Fruit fly (Drosophila melanogaster) whole organism, embryonic: ENCODE measurements around the gene CG13720.

Experiments
- CG10267 ChIP-seq: fragments of 200-800 bp; sonication (Bioruptor generic); optimal IDR thresholded peaks from 2 replicates; lab custom pipeline; 2018; ENCODE audit warnings: missing biosample characterization, mild to moderate bottlenecking, missing genetic modification characterization, moderate library complexity
- CG10274 ChIP-seq: fragments of 200-800 bp; sonication (Bioruptor generic); optimal IDR thresholded peaks from 3 replicates; lab custom pipeline; 2017; ENCODE audit warnings: missing biosample characterization, mild to moderate bottlenecking, missing genetic modification characterization
- CG10543 ChIP-seq: fragments of 200-800 bp; sonication (Bioruptor generic); optimal IDR thresholded peaks from 3 replicates; lab custom pipeline; 2017; ENCODE audit warnings: missing biosample characterization, mild to moderate bottlenecking, missing genetic modification characterization, moderate library complexity
- CG10565 ChIP-seq: fragments of 200-800 bp; sonication (Bioruptor generic); optimal IDR thresholded peaks from 3 replicates; lab custom pipeline; 2016; ENCODE audit warnings: missing biosample characterization, mild to moderate bottlenecking, missing genetic modification characterization
- CG13296 ChIP-seq: fragments of 200-800 bp; sonication (Bioruptor generic); optimal IDR thresholded peaks from 3 replicates; lab custom pipeline; 2018; ENCODE audit warnings: missing biosample characterization, mild to moderate bottlenecking, missing genetic modification characterization
- CG13624 ChIP-seq: fragments of 200-800 bp; sonication (Bioruptor generic); optimal IDR thresholded peaks from 2 replicates; lab custom pipeline; 2016; ENCODE audit warnings: missing biosample characterization, missing genetic modification characterization
- CG15269 ChIP-seq: fragments of 200-800 bp; sonication (Bioruptor generic); optimal IDR thresholded peaks from 2 replicates; lab custom pipeline; 2018; ENCODE audit warnings: missing biosample characterization, mild to moderate bottlenecking, missing genetic modification characterization, moderate library complexity
- CG17359 ChIP-seq: fragments of 200-800 bp; sonication (Bioruptor generic); optimal IDR thresholded peaks from 3 replicates; lab custom pipeline; 2018; ENCODE audit warnings: missing biosample characterization, mild to moderate bottlenecking, missing genetic modification characterization, moderate library complexity
- CG2199 ChIP-seq: fragments of 200-800 bp; sonication (Bioruptor generic); IDR thresholded peaks from 3 replicates; pipeline ENCODE4 v1.3.6; 2022; ENCODE audit warnings: missing biosample characterization, missing genetic modification characterization
- CG3995 ChIP-seq: fragments of 200-800 bp; sonication (Bioruptor generic); optimal IDR thresholded peaks from 3 replicates; lab custom pipeline; 2016; ENCODE audit warnings: missing biosample characterization, missing genetic modification characterization
- CG4854 ChIP-seq: fragments of 200-800 bp; sonication (Bioruptor generic); optimal IDR thresholded peaks from 2 replicates; lab custom pipeline; 2016; ENCODE audit warnings: missing biosample characterization, missing genetic modification characterization, inconsistent platforms
- CG5953 ChIP-seq: fragments of 200-800 bp; sonication (Bioruptor generic); IDR thresholded peaks from 2 replicates; pipeline ENCODE4 v1.3.6; 2022; ENCODE audit warnings: missing biosample characterization, missing genetic modification characterization
- CG8281 ChIP-seq: fragments of 200-800 bp; sonication (Bioruptor generic); optimal IDR thresholded peaks from 2 replicates; lab custom pipeline; 2018; ENCODE audit warnings: missing biosample characterization, mild to moderate bottlenecking, missing genetic modification characterization, moderate library complexity
- CG8478 ChIP-seq: fragments of >200 bp; optimal IDR thresholded peaks from 2 replicates; lab custom pipeline; 2018
- CG9609 ChIP-seq: fragments of 200-800 bp; sonication (Bioruptor generic); optimal IDR thresholded peaks from 3 replicates; lab custom pipeline; 2016; ENCODE audit warnings: missing biosample characterization, missing genetic modification characterization
- Dref ChIP-seq: fragments of 200-800 bp; sonication (Bioruptor generic); IDR thresholded peaks from 2 replicates; pipeline ENCODE4 v1.3.6; 2022; ENCODE audit warnings: missing biosample characterization, missing genetic modification characterization
- HLH4C ChIP-seq: fragments of 200-800 bp; sonication (Bioruptor generic); IDR thresholded peaks from 3 replicates; pipeline ENCODE4 v1.3.6; 2022; ENCODE audit warnings: missing biosample characterization, missing genetic modification characterization; ENCODE audit not compliant: partially characterized antibody
- Hr78 ChIP-seq, 2 experiments: fragments of 200-800 bp in 1 of 2; fragments of >200 bp in 1 of 2; sonication (Bioruptor generic) in 1 of 2; optimal IDR thresholded peaks; 2 replicates each; lab custom pipeline; 2017 to 2019; ENCODE audit warnings: missing biosample characterization in 2 of 2, missing genetic modification characterization in 2 of 2, mild to moderate bottlenecking in 1 of 2, moderate library complexity in 1 of 2
- Kr ChIP-seq: fragments of 200-800 bp; sonication (Bioruptor generic); optimal IDR thresholded peaks from 2 replicates; lab custom pipeline; 2017; ENCODE audit warnings: missing biosample characterization, mild to moderate bottlenecking, missing genetic modification characterization
- Lhr ChIP-seq: fragments of 200-800 bp; sonication (Bioruptor generic); optimal IDR thresholded peaks from 3 replicates; lab custom pipeline; 2017; ENCODE audit warnings: mild to moderate bottlenecking, missing biosample characterization, missing genetic modification reagents, missing genetic modification characterization
- Lim3 ChIP-seq: fragments of 200-800 bp; sonication (Bioruptor generic); IDR thresholded peaks from 2 replicates; pipeline ENCODE4 v1.3.6; 2022; ENCODE audit warnings: missing biosample characterization, missing genetic modification characterization
- Med ChIP-seq: fragments of 200-800 bp; sonication (Bioruptor generic); peaks from one replicate; lab custom pipeline; 2016; ENCODE audit warnings: missing biosample characterization, missing genetic modification characterization, mild to moderate bottlenecking, inconsistent platforms, moderate library complexity
- NK7.1 ChIP-seq: fragments of 200-800 bp; sonication (Bioruptor generic); optimal IDR thresholded peaks from 3 replicates; lab custom pipeline; 2016; ENCODE audit warnings: missing biosample characterization, missing genetic modification characterization
- Rfx ChIP-seq: fragments of 200-800 bp; sonication (Bioruptor generic); IDR thresholded peaks from 2 replicates; pipeline ENCODE4 v1.3.6; 2022; ENCODE audit warnings: missing biosample characterization, missing genetic modification characterization
- Tbp ChIP-seq: fragments of >200 bp; optimal IDR thresholded peaks from 2 replicates; lab custom pipeline; 2018; ENCODE audit warnings: missing biosample characterization, missing genetic modification characterization
- aop ChIP-seq: fragments of 200-800 bp; sonication (Bioruptor generic); IDR thresholded peaks from 2 replicates; pipeline ENCODE4 v1.3.6; 2022; ENCODE audit warnings: missing biosample characterization, missing genetic modification characterization
- cas ChIP-seq: fragments of 200-800 bp; sonication (Bioruptor generic); IDR thresholded peaks from 2 replicates; pipeline ENCODE4 v1.3.6; 2022; ENCODE audit warnings: missing biosample characterization, missing genetic modification characterization
- ci ChIP-seq: fragments of 200-800 bp; sonication (Bioruptor generic); IDR thresholded peaks from 3 replicates; pipeline ENCODE4 v1.3.6; 2022; ENCODE audit warnings: missing biosample characterization, missing genetic modification characterization
- cwo ChIP-seq: fragments of 200-800 bp; sonication (Bioruptor generic); optimal IDR thresholded peaks from 3 replicates; lab custom pipeline; 2017; ENCODE audit warnings: missing biosample characterization, missing genetic modification characterization, mild to moderate bottlenecking, moderate library complexity, missing genetic modification reagents
- ftz-f1 ChIP-seq: fragments of 200-800 bp; sonication (Bioruptor generic); optimal IDR thresholded peaks from 2 replicates; lab custom pipeline; 2016; ENCODE audit warnings: missing biosample characterization, missing genetic modification characterization
- hbn ChIP-seq: fragments of 200-800 bp; sonication (Bioruptor generic); IDR thresholded peaks from 2 replicates; pipeline ENCODE4 v1.3.6; 2022; ENCODE audit warnings: missing biosample characterization, missing genetic modification characterization; ENCODE audit not compliant: partially characterized antibody
- jumu ChIP-seq: fragments of 200-800 bp; sonication (Bioruptor generic); optimal IDR thresholded peaks from 3 replicates; lab custom pipeline; 2016; ENCODE audit warnings: missing biosample characterization, missing genetic modification characterization
- ken ChIP-seq: fragments of 200-800 bp; sonication (Bioruptor generic); IDR thresholded peaks from 3 replicates; pipeline ENCODE4 v1.3.6; 2022; ENCODE audit warnings: missing biosample characterization, missing genetic modification characterization
- lbe ChIP-seq: fragments of 200-800 bp; sonication (Bioruptor generic); optimal IDR thresholded peaks from 2 replicates; lab custom pipeline; 2016; ENCODE audit warnings: missing biosample characterization, mild to moderate bottlenecking, missing genetic modification characterization
- luna ChIP-seq: fragments of 200-800 bp; sonication (Bioruptor generic); optimal IDR thresholded peaks from 2 replicates; lab custom pipeline; 2016; ENCODE audit warnings: missing biosample characterization, missing genetic modification characterization
- nerfin-1 ChIP-seq: fragments of 200-800 bp; sonication (Bioruptor generic); optimal IDR thresholded peaks from 3 replicates; lab custom pipeline; 2019; ENCODE audit warnings: missing biosample characterization, mild to moderate bottlenecking, missing genetic modification characterization, moderate library complexity
- nom ChIP-seq: fragments of 200-800 bp; sonication (Bioruptor generic); optimal IDR thresholded peaks from 2 replicates; lab custom pipeline; 2017; ENCODE audit warnings: missing biosample characterization, missing genetic modification characterization, mild to moderate bottlenecking, moderate library complexity, missing genetic modification reagents
- oc ChIP-seq: fragments of 200-800 bp; sonication (Bioruptor generic); optimal IDR thresholded peaks from 2 replicates; lab custom pipeline; 2018; ENCODE audit warnings: missing biosample characterization, mild to moderate bottlenecking, missing genetic modification characterization, moderate library complexity
- onecut ChIP-seq: fragments of 200-800 bp; sonication (Bioruptor generic); IDR thresholded peaks from 2 replicates; pipeline ENCODE4 v1.3.6; 2022; ENCODE audit warnings: missing biosample characterization, missing genetic modification characterization
- otp ChIP-seq: fragments of 200-800 bp; sonication (Bioruptor generic); IDR thresholded peaks from 3 replicates; pipeline ENCODE4, ENCODE4 v1.3.6; 2022; ENCODE audit warnings: missing biosample characterization, missing genetic modification characterization
- sd ChIP-seq: fragments of 200-800 bp; sonication (Bioruptor generic); optimal IDR thresholded peaks from 3 replicates; lab custom pipeline; 2018; ENCODE audit warnings: missing biosample characterization, mild to moderate bottlenecking, missing genetic modification characterization, moderate library complexity
- sens ChIP-seq: fragments of 200-800 bp; sonication (Bioruptor generic); peaks from one replicate; lab custom pipeline; 2016; ENCODE audit warnings: missing biosample characterization, missing genetic modification characterization
- slou ChIP-seq: fragments of 200-800 bp; sonication (Bioruptor generic); optimal IDR thresholded peaks from 3 replicates; lab custom pipeline; 2016; ENCODE audit warnings: missing biosample characterization, missing genetic modification characterization
- unpg ChIP-seq: fragments of 200-800 bp; sonication (Bioruptor generic); optimal IDR thresholded peaks from 3 replicates; lab custom pipeline; 2018; ENCODE audit warnings: missing biosample characterization, mild to moderate bottlenecking, missing genetic modification characterization, moderate library complexity
- vvl ChIP-seq: fragments of 200-800 bp; sonication (Bioruptor generic); IDR thresholded peaks from 2 replicates; pipeline ENCODE4 v1.3.6; 2022; ENCODE audit warnings: missing biosample characterization, missing genetic modification characterization
- z ChIP-seq: fragments of 200-800 bp; sonication (Bioruptor generic); IDR thresholded peaks from 3 replicates; pipeline ENCODE4 v1.3.6; 2022; ENCODE audit warnings: missing biosample characterization, missing genetic modification characterization
- zen2 ChIP-seq: fragments of 200-800 bp; sonication (Bioruptor generic); IDR thresholded peaks from 3 replicates; pipeline ENCODE4 v1.3.6; 2022; ENCODE audit warnings: missing biosample characterization, missing genetic modification characterization; ENCODE audit not compliant: partially characterized antibody

The CG13720 gene

dm6 chr3L:4545731-4546130 lies 45.4 kb upstream of the CG13720 start (continued):
- TF ChIP-seq cas (no peak), jumu (GFP tag; lab: Kevin White, UChicago) (no peak), slou (GFP tag; lab: Kevin White, UChicago) (no peak), ci (GFP tag; lab: Robert Waterston, UW) (no peak), zen2 (GFP tag; lab: Robert Waterston, UW) (no peak), Med (GFP tag; lab: Kevin White, UChicago) (peak; percentile 18), CG8478 (no peak), CG13296 (GFP tag; lab: Kevin White, UChicago) (no peak)

dm6 chr3L:4545138-4545537 lies 44.8 kb upstream of the CG13720 start:
- TF ChIP-seq CG8281 = no peak
- peak; percentile 72 for TF ChIP-seq nom (GFP tag; lab: Kevin White, UChicago)
- TF ChIP-seq Hr78 (GFP tag; optimal IDR thresholded peaks at IDR 0.05; lab: Kevin White, UChicago) = no peak
- TF ChIP-seq Rfx (GFP tag; lab: Robert Waterston, UW) = no peak
- TF ChIP-seq CG9609 (GFP tag; lab: Kevin White, UChicago) = no peak
- TF ChIP-seq CG10267 (tag; lab: Kevin White, UChicago) = no peak
- TF ChIP-seq nerfin-1 (tag; lab: Kevin White, UChicago) = peak; percentile 17
- TF ChIP-seq CG10274 = no peak
- TF ChIP-seq Dref = no peak
- no peak for TF ChIP-seq lbe (GFP tag; lab: Kevin White, UChicago)
- TF ChIP-seq Med (GFP tag; lab: Kevin White, UChicago) = peak; percentile 34

- TF ChIP-seq aop (GFP tag; lab: Robert Waterston, UW) (no peak), sd (tag; lab: Kevin White, UChicago) (peak; percentile 68), sens (GFP tag; lab: Kevin White, UChicago) (peak; percentile 4), CG2199 (GFP tag; lab: Robert Waterston, UW) (peak; percentile 91; the same call in 2 of the 3 replicates)
Measured at dm6 chr3L:4544633-4545032, 44.3 kb upstream of the CG13720 start.

DNA sequence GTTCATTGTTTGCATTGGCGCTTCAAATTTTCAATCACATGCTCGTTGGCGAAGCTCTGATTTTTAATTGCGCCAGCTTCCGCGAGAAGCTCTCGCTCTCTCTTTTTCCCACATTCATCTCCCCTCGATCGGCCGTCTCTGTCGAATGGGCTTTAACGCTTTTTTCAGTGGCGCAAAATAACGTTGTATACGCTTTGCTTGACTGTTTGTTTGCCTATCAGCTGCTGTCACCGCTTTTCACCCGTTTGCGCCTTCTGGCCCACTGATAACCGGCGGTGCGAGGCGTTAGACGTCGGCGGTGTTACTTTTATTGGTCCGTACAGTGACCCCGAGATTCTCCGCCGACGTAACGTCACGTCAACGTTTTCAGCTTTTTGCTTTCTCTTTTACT lies 43.5 kb upstream of the CG13720 start:
- 0 out of 2 replicates have a peak, but pooled peaks have one; percentile 29 for TF ChIP-seq CG5953 (GFP tag; lab: Robert Waterston, UW)
- no peak for TF ChIP-seq Lim3
- TF ChIP-seq Tbp = no peak
- TF ChIP-seq HLH4C (GFP tag; lab: Robert Waterston, UW) = 0 out of 3 replicates have a peak, but pooled peaks have one; percentile 12
- TF ChIP-seq luna (GFP tag; lab: Kevin White, UChicago) = no peak
- no peak for TF ChIP-seq nerfin-1 (tag; lab: Kevin White, UChicago)
- TF ChIP-seq CG13624 (GFP tag; lab: Kevin White, UChicago) = no peak
- 0 out of 3 replicates have a peak, but pooled peaks have one; percentile 33 for TF ChIP-seq ken
- TF ChIP-seq vvl (GFP tag; lab: Robert Waterston, UW) = peak; percentile 29; the same call in 1 of the 2 replicates
- TF ChIP-seq CG4854 (GFP tag; lab: Kevin White, UChicago) = no peak
- no peak for TF ChIP-seq CG17359 (tag; lab: Kevin White, UChicago)
- peak; percentile 19 for TF ChIP-seq cwo (GFP tag; lab: Kevin White, UChicago)
- TF ChIP-seq CG3995 (GFP tag; lab: Kevin White, UChicago) = peak; percentile 58
- no peak for TF ChIP-seq Lhr (GFP tag; lab: Kevin White, UChicago)
- TF ChIP-seq CG15269 (tag; lab: Kevin White, UChicago) = peak; percentile 1
- TF ChIP-seq CG10543 = peak; percentile 15
- TF ChIP-seq oc (tag; lab: Kevin White, UChicago) = peak; percentile 13
- peak; percentile 7 for TF ChIP-seq ftz-f1 (GFP tag; lab: Kevin White, UChicago)
- TF ChIP-seq onecut (GFP tag; lab: Robert Waterston, UW) = no peak
- TF ChIP-seq otp (GFP tag; lab: Robert Waterston, UW) = 0 out of 3 replicates have a peak, but pooled peaks have one; percentile 39
- TF ChIP-seq unpg = no peak
- TF ChIP-seq CG10565 = no peak
- no peak for TF ChIP-seq hbn (GFP tag; lab: Robert Waterston, UW)
- no peak for TF ChIP-seq NK7.1 (GFP tag; lab: Kevin White, UChicago)
- no peak for TF ChIP-seq Kr (GFP tag; lab: Kevin White, UChicago)
- TF ChIP-seq z (GFP tag; lab: Robert Waterston, UW) = peak; percentile 32; the same call in 1 of the 3 replicates
